Worm (Caenorhabditis elegans): ENCODE data around the gene R10D12.1.

Gene R10D12.1

DNA sequence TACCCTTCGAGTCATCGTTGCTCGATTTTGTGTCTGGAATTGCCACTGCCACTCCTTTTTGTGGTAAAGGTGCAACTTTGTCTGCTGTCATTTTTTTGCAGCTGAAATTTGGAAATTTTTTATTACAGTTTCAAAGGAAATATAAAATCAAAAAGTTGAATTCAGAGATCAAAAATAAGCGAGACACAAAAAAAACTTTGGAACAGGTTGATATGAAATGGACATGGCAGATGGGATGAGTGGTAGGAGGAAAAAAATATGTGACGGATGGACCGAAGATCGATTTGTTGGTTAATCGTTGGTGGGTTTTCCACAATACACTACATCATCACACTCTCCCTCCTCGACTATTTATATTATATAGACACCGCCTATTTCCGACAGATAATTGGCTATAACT is at the start of gene R10D12.1:
Gene R10D12.1 (minus strand): TSS at position 101 of the 400 bp plus-strand sequence.
- no peak for TF ChIP-seq zip-8 (tag; optimal IDR thresholded peaks at IDR 0.05)
- no peak for TF ChIP-seq unc-120 (tag; optimal IDR thresholded peaks at IDR 0.05; ENCODE audit: poor library complexity, severe bottlenecking)
- no peak for TF ChIP-seq mep-1 (tag; optimal IDR thresholded peaks at IDR 0.05)
- TF ChIP-seq blmp-1 (tag; optimal IDR thresholded peaks at IDR 0.05) = no peak
- TF ChIP-seq flh-1 (GFP tag; optimal IDR thresholded peaks at IDR 0.05) = no peak
- no peak for TF ChIP-seq pha-4 (tag; optimal IDR thresholded peaks at IDR 0.05)

ce11 chrV:13981677-13982076 is 47.2 kb upstream of the R10D12.1 start:
- no peak for TF ChIP-seq ztf-11 (tag; optimal IDR thresholded peaks at IDR 0.05)
- TF ChIP-seq pha-4 (tag; optimal IDR thresholded peaks at IDR 0.05) = no peak
- no peak for TF ChIP-seq hlh-1 (tag; optimal IDR thresholded peaks at IDR 0.05)
- TF ChIP-seq nhr-12 (tag; optimal IDR thresholded peaks at IDR 0.05) = no peak
- TF ChIP-seq ham-2 (GFP tag; optimal IDR thresholded peaks at IDR 0.05) = no peak
- no peak for TF ChIP-seq sem-2 (GFP tag; optimal IDR thresholded peaks at IDR 0.05)
- TF ChIP-seq unc-39 (tag; optimal IDR thresholded peaks at IDR 0.05) = no peak

DNA sequence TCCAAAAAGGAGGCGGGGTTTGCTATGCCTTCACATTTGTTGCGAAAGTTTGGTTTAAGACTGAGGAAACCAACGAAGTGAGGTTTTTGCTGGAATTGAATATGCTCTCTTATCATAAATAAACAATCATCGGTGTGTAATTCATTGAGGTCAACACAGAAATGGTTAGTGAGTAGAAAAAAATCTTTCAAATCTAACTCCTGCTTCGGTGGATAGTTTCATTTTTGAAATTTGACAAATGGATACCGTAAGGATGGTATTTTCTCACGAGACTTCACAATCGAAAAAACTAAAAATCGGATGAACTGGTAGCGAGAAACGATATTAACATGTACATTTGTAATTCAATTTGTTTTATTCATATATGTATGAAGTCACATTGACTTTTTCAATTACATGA is 46.4 kb upstream of the R10D12.1 start, which contains the start of gene eol-1:
Gene eol-1 (minus strand): TSS at position 101 of the 400 bp plus-strand sequence.
- TF ChIP-seq ceh-39 (tag; optimal IDR thresholded peaks at IDR 0.05) (no peak), mep-1 (tag; optimal IDR thresholded peaks at IDR 0.05) (no peak), lin-13 (tag; optimal IDR thresholded peaks at IDR 0.05) (no peak), elt-3 (tag; optimal IDR thresholded peaks at IDR 0.05) (no peak), unc-39 (tag; optimal IDR thresholded peaks at IDR 0.05) (no peak), nhr-237 (tag; optimal IDR thresholded peaks at IDR 0.05) (no peak), lin-32 (GFP tag; optimal IDR thresholded peaks at IDR 0.05) (no peak), elt-1 (tag; optimal IDR thresholded peaks at IDR 0.05; ENCODE audit: borderline replicate concordance, insufficient read depth) (no peak), sem-2 (GFP tag; optimal IDR thresholded peaks at IDR 0.05) (no peak), unc-120 (tag; optimal IDR thresholded peaks at IDR 0.05; ENCODE audit: poor library complexity, severe bottlenecking) (no peak), ceh-43 (GFP tag; optimal IDR thresholded peaks at IDR 0.05) (no peak)

DNA sequence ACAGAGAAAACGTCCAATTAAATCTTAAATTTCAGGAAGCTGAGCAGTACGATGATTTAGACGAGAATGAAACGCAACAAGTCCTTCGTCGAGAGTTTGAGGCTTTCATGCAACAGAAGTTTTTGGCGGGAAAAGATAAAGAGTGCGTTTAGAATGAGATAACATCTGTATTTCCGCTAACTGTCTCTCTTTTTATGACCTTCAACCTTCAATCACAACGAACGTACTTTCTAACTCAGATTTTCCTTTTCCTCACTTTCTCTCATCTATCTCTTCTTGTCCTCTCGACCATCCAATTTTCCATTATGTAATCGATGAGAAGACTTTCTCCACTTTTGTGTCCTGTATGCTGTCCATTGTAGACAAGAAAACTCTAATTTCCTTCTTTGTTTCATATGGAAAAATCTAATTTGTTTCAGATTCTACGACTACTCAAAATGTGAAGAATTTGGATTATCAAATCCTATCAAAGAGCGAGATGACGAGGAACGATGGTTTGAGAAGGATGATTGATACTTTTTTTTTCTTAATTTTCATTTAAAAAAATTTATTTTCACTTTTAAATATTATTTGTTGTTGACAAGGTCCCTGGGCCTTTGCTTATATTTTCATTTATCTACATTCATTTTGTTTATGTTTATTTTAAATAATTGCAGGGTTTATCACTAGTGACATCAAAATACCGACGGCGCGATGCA is 29.0 kb upstream of the R10D12.1 start, which contains the start of gene sao-1:
Gene sao-1 (plus strand): TSS at position 648 of the 698 bp plus-strand sequence.
- TF ChIP-seq nhr-2 (tag; optimal IDR thresholded peaks at IDR 0.05) (no peak), blmp-1 (tag; optimal IDR thresholded peaks at IDR 0.05) (peak; percentile 79), lin-32 (GFP tag; optimal IDR thresholded peaks at IDR 0.05) (no peak), elt-1 (tag; optimal IDR thresholded peaks at IDR 0.05; ENCODE audit: borderline replicate concordance, insufficient read depth) (peak; percentile 80)

DNA sequence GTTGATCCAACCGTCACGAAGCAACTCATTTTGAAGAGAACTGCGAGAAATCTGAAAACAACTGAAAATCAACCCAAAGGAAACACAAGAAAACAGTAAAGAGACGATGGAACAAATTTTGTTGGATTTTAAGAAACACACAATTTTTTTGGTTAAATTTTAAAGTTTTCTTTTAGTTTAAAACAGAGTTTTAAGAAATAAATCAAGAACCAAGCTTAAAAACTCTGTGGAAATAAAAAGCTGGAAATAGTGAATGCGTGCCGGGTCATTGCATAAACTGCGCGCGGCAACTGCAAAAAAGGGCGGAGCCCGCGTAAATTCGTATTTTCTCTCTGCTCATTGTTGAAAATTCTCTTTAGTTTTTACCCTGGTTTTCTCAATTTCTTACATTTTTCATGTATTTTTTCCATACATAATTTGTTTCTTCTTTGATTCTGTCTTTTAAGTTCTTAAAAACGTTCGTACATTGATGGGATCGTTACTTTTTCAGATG is 27.5 kb upstream of the R10D12.1 start, which contains the start of the genes algn-13 and R10D12.13:
Gene algn-13 (minus strand): TSS at position 51 of the 493 bp plus-strand sequence.
Gene R10D12.13 (plus strand): TSS at position 491 of the 493 bp plus-strand sequence.
- peak; percentile 64 for TF ChIP-seq sem-2 (GFP tag; optimal IDR thresholded peaks at IDR 0.05)
- TF ChIP-seq nhr-28 (tag; optimal IDR thresholded peaks at IDR 0.05) = no peak
- TF ChIP-seq tbx-8 (GFP tag; optimal IDR thresholded peaks at IDR 0.05) = peak; percentile 64
- peak; percentile 79 for TF ChIP-seq ceh-83 (GFP tag; optimal IDR thresholded peaks at IDR 0.05)
- TF ChIP-seq blmp-1 (tag; optimal IDR thresholded peaks at IDR 0.05) = peak; percentile 52
- TF ChIP-seq bed-3 (GFP tag; optimal IDR thresholded peaks at IDR 0.05) = peak; percentile 70
- TF ChIP-seq mep-1 (tag; optimal IDR thresholded peaks at IDR 0.05) = peak; percentile 79
- TF ChIP-seq elt-1 (tag; optimal IDR thresholded peaks at IDR 0.05; ENCODE audit: borderline replicate concordance, insufficient read depth) = peak; percentile 47
- TF ChIP-seq nhr-2 (tag; optimal IDR thresholded peaks at IDR 0.05) = peak; percentile 24
- peak; percentile 26 for TF ChIP-seq hlh-1 (tag; optimal IDR thresholded peaks at IDR 0.05)
- TF ChIP-seq mls-2 (tag; optimal IDR thresholded peaks at IDR 0.05) = peak; percentile 84
- peak; percentile 64 for TF ChIP-seq flh-1 (GFP tag; optimal IDR thresholded peaks at IDR 0.05)
- peak; percentile 91 for TF ChIP-seq unc-120 (tag; optimal IDR thresholded peaks at IDR 0.05; ENCODE audit: poor library complexity, severe bottlenecking)
- TF ChIP-seq M03D4.4 (tag; optimal IDR thresholded peaks at IDR 0.05) = peak; percentile 86
- no peak for TF ChIP-seq nhr-237 (tag; optimal IDR thresholded peaks at IDR 0.05)
- TF ChIP-seq ham-2 (GFP tag; optimal IDR thresholded peaks at IDR 0.05) = peak; percentile 60
- peak; percentile 59 for TF ChIP-seq ztf-11 (tag; optimal IDR thresholded peaks at IDR 0.05)
- TF ChIP-seq lsy-2 (tag; optimal IDR thresholded peaks at IDR 0.05) = peak; percentile 37
- peak; percentile 66 for TF ChIP-seq lin-13 (tag; optimal IDR thresholded peaks at IDR 0.05)
- TF ChIP-seq elt-3 (tag; optimal IDR thresholded peaks at IDR 0.05) = peak; percentile 16
- no peak for TF ChIP-seq unc-39 (tag; optimal IDR thresholded peaks at IDR 0.05)
- TF ChIP-seq cnd-1 (tag; optimal IDR thresholded peaks at IDR 0.05) = peak; percentile 77
- TF ChIP-seq sptf-1 (tag; optimal IDR thresholded peaks at IDR 0.05) = peak; percentile 92
- peak; percentile 40 for TF ChIP-seq ces-1 (GFP tag; optimal IDR thresholded peaks at IDR 0.05)
- TF ChIP-seq zip-8 (tag; optimal IDR thresholded peaks at IDR 0.05) = no peak
- TF ChIP-seq drap-1 (GFP tag; optimal IDR thresholded peaks at IDR 0.05) = peak; percentile 81
- peak; percentile 60 for TF ChIP-seq mab-5 (tag; optimal IDR thresholded peaks at IDR 0.05)
- peak; percentile 52 for TF ChIP-seq pha-4 (tag; optimal IDR thresholded peaks at IDR 0.05)
- no peak for TF ChIP-seq ceh-39 (tag; optimal IDR thresholded peaks at IDR 0.05)
- TF ChIP-seq nhr-12 (tag; optimal IDR thresholded peaks at IDR 0.05) = no peak
- TF ChIP-seq nhr-76 (tag; optimal IDR thresholded peaks at IDR 0.05) = no peak
- TF ChIP-seq lin-32 (GFP tag; optimal IDR thresholded peaks at IDR 0.05) = peak; percentile 41
- TF ChIP-seq snpc-4 (tag; optimal IDR thresholded peaks at IDR 0.05) = no peak
- no peak for TF ChIP-seq unc-62 (GFP tag; optimal IDR thresholded peaks at IDR 0.05)
- TF ChIP-seq ceh-43 (GFP tag; optimal IDR thresholded peaks at IDR 0.05) = peak; percentile 68

All from whole organism, mixed stage, embryonic.